Fruit fly (Drosophila melanogaster) whole organism, pupa: ENCODE data around the gene PsGEF.

Experiments used
- CG10348 ChIP-seq: fragments of 200-800 bp; sonication (Bioruptor generic); IDR thresholded peaks from 2 replicates; pipeline ENCODE4 v1.3.6; 2022; ENCODE audit warnings: missing biosample characterization, missing genetic modification characterization
- CG12605 ChIP-seq: fragments of 200-800 bp; sonication (Bioruptor generic); IDR thresholded peaks from 2 replicates; pipeline ENCODE4 v1.3.6; 2022; ENCODE audit warnings: missing biosample characterization, missing genetic modification characterization
- CG13204 ChIP-seq: fragments of 200-800 bp; sonication (Bioruptor generic); optimal IDR thresholded peaks from 2 replicates; lab custom pipeline; 2018; ENCODE audit warnings: missing biosample characterization, mild to moderate bottlenecking, missing genetic modification characterization, moderate library complexity
- CG14655 ChIP-seq: fragments of 200-800 bp; sonication (Bioruptor generic); optimal IDR thresholded peaks from 3 replicates; lab custom pipeline; 2017; ENCODE audit warnings: mild to moderate bottlenecking, missing biosample characterization, missing genetic modification reagents, missing genetic modification characterization
- CG15710 ChIP-seq: fragments of 200-800 bp; sonication (Bioruptor generic); optimal IDR thresholded peaks from 2 replicates; lab custom pipeline; 2018; ENCODE audit warnings: missing biosample characterization, mild to moderate bottlenecking, missing genetic modification characterization, moderate library complexity
- CG17806 ChIP-seq: fragments of 200-800 bp; sonication (Bioruptor generic); optimal IDR thresholded peaks from 2 replicates; lab custom pipeline; 2018; ENCODE audit warnings: missing biosample characterization, mild to moderate bottlenecking, missing genetic modification characterization, moderate library complexity
- CG32121 ChIP-seq: fragments of 200-800 bp; sonication (Bioruptor generic); IDR thresholded peaks from 2 replicates; pipeline ENCODE4 v1.3.6; 2022; ENCODE audit warnings: missing biosample characterization, missing genetic modification characterization
- CG34367 ChIP-seq: fragments of 200-800 bp; sonication (Bioruptor generic); optimal IDR thresholded peaks from 2 replicates; lab custom pipeline; 2018; ENCODE audit warnings: missing biosample characterization, mild to moderate bottlenecking, missing genetic modification characterization
- CG4496 ChIP-seq: fragments of 200-800 bp; sonication (Bioruptor generic); IDR thresholded peaks from 3 replicates; pipeline ENCODE4 v1.3.6; 2022; ENCODE audit warnings: missing biosample characterization, missing genetic modification characterization
- CG8159 ChIP-seq: fragments of 200-800 bp; sonication (Bioruptor generic); optimal IDR thresholded peaks from 3 replicates; lab custom pipeline; 2018; ENCODE audit warnings: missing biosample characterization, mild to moderate bottlenecking, missing genetic modification characterization, moderate library complexity
- CG8301 ChIP-seq: fragments of 200-800 bp; sonication (Bioruptor generic); optimal IDR thresholded peaks from 2 replicates; lab custom pipeline; 2018; ENCODE audit warnings: missing biosample characterization, mild to moderate bottlenecking, missing genetic modification characterization
- CG9948 ChIP-seq: fragments of 200-800 bp; sonication (Bioruptor generic); optimal IDR thresholded peaks from 2 replicates; lab custom pipeline; 2018; ENCODE audit warnings: missing biosample characterization, mild to moderate bottlenecking, missing genetic modification characterization, moderate library complexity
- D1 ChIP-seq: fragments of 200-800 bp; sonication (Bioruptor generic); optimal IDR thresholded peaks from 2 replicates; lab custom pipeline; 2018; ENCODE audit warnings: missing biosample characterization, mild to moderate bottlenecking, missing genetic modification characterization, moderate library complexity
- EcR ChIP-seq: fragments of 200-800 bp; sonication (Bioruptor generic); optimal IDR thresholded peaks from 3 replicates; lab custom pipeline; 2019; ENCODE audit warnings: missing biosample characterization, missing genetic modification characterization, mild to moderate bottlenecking, moderate library complexity, missing genetic modification reagents
- Ets98B ChIP-seq: fragments of 200-800 bp; sonication (Bioruptor generic); IDR thresholded peaks from 2 replicates; pipeline ENCODE4 v1.3.6; 2022; ENCODE audit warnings: missing biosample characterization, missing genetic modification characterization
- Pif1A ChIP-seq: fragments of 200-800 bp; sonication (Bioruptor generic); optimal IDR thresholded peaks from 3 replicates; lab custom pipeline; 2016; ENCODE audit warnings: missing biosample characterization, missing genetic modification characterization
- Pif1B ChIP-seq: fragments of 200-800 bp; sonication (Bioruptor generic); optimal IDR thresholded peaks from 3 replicates; lab custom pipeline; 2016; ENCODE audit warnings: missing biosample characterization, missing genetic modification characterization
- Snoo ChIP-seq: fragments of 200-800 bp; sonication (Bioruptor generic); optimal IDR thresholded peaks from 3 replicates; lab custom pipeline; 2017; ENCODE audit warnings: missing biosample characterization, mild to moderate bottlenecking, missing genetic modification characterization, inconsistent platforms
- fd96Ca ChIP-seq: fragments of 200-800 bp; sonication (Bioruptor generic); IDR thresholded peaks from 3 replicates; pipeline ENCODE4 v1.3.6; 2022; ENCODE audit warnings: missing biosample characterization, missing genetic modification characterization
- gl ChIP-seq: fragments of 200-800 bp; sonication (Bioruptor generic); optimal IDR thresholded peaks from 2 replicates; lab custom pipeline; 2018; ENCODE audit warnings: missing biosample characterization, mild to moderate bottlenecking, missing genetic modification characterization
- rn ChIP-seq: fragments of 200-800 bp; sonication (Bioruptor generic); IDR thresholded peaks from 2 replicates; pipeline ENCODE4 v1.3.6; 2022; ENCODE audit warnings: missing biosample characterization, missing genetic modification characterization

Gene PsGEF

DNA sequence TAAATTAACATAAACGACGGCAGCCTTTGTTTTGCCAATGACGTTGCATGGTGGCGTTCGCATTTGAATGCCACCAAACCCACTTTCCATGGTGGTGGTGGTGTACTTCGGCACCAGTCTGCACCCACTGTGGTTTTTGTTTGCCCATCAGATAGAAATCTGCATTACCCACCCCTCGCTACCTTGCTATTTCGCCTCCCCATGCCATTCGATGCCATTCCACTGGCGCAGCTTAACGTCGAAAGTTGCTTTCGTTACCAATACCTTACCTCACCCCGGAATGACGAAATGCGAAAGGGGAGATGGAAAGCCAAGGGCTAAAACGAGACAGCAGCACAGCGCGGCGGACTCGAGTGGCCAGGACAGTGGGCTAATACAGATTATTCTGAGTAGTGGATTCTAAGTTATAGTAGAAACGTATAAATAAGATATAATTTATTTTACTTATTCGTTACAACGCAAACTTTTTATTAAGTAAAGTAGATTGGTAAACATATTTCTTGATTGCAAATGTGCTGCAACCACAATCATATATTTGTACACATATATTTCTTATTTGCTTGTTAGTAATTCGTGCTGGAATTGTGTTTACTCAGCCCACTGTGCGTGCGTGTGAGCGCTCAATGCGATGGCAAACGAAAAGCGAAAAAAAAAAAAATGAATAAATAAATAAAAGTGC, 8.9 kb upstream of the PsGEF start:
- TF ChIP-seq CG13204 (GFP tag; lab: Kevin White, UChicago) (peak; percentile 28), CG4496 (GFP tag; lab: Robert Waterston, UW) (no peak), CG8301 (peak; percentile 25), Pif1A (GFP tag; lab: Kevin White, UChicago) (peak; percentile 31), CG14655 (peak; percentile 52), Snoo (tag; lab: Kevin White, UChicago) (no peak), CG34367 (peak; percentile 33), EcR (GFP tag; lab: Kevin White, UChicago) (no peak), CG9948 (peak; percentile 40), D1 (tag; lab: Kevin White, UChicago) (no peak), CG10348 (GFP tag; lab: Robert Waterston, UW) (no peak), rn (GFP tag; lab: Robert Waterston, UW) (no peak), CG17806 (tag; lab: Kevin White, UChicago) (peak; percentile 33), CG32121 (GFP tag; lab: Robert Waterston, UW) (no peak), Pif1B (GFP tag; lab: Kevin White, UChicago) (peak; percentile 39), gl (no peak), CG12605 (GFP tag; lab: Robert Waterston, UW) (no peak), Ets98B (GFP tag; lab: Robert Waterston, UW) (no peak), CG15710 (tag; lab: Kevin White, UChicago) (peak; percentile 48), CG8159 (tag; lab: Kevin White, UChicago) (peak; percentile 52), fd96Ca (GFP tag; lab: Robert Waterston, UW) (no peak)

DNA sequence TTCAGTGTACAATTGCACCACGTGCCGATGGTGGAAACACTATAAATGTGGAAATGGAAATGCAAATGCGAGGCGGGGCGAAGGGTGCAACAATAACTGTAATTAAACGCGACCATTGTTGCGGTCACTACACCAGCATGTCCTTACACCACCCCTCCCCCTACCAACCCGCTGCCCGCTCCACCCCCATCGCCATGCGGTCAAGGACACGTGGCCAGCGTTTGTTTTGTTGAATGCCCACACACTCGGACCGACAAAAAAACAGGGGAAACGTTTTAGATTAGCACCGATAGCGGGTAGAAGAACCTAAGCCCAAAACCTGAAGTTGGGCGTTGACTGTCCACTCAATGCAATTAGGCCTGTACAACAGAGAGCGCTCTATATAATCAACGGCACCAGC, 7.1 kb upstream of the PsGEF start:
- TF ChIP-seq CG14655: no peak
- no peak for TF ChIP-seq CG32121 (GFP tag; lab: Robert Waterston, UW)
- TF ChIP-seq CG8159 (tag; lab: Kevin White, UChicago): no peak
- TF ChIP-seq CG8301: no peak
- no peak for TF ChIP-seq gl

DNA sequence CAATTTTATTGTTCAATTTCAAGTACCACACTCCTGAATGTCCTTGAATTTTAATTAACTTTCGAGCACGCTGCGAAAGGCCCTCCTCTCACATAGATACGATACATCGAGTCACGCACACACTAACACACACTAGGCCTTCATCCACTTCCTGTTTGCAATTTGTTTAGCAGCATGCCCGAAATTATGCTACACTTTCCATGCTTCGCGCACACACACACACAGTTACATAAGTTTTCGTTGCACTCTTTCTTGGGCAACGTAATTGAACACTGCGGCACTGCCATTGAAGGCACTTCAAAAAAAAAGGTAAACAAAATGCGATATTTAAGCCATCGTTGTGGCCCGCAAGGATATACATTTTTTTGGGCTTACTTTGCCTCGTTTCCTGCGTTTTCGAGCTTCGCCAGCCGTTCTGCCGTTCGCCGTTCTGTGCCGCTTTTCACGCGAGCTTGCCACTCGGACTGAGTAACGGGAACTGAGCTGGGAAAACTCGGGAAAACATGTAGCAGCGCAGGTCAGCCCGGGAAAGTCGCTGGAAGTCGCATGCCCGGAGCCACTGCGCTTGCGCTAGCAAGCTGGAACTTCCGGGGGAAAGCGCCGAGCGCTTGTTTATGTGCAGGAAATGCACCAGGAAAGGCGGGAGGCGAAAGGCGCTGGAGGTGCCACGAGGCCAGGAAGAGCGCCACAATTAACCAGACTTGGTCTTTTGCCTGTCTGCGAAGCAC, 4.2 kb downstream of the PsGEF start:
- TF ChIP-seq Pif1A (GFP tag; lab: Kevin White, UChicago) (no peak), CG9948 (no peak), gl (peak; percentile 5), CG4496 (GFP tag; lab: Robert Waterston, UW) (peak; percentile 71; the same call in 1 of the 3 replicates), CG13204 (GFP tag; lab: Kevin White, UChicago) (no peak), rn (GFP tag; lab: Robert Waterston, UW) (no peak), fd96Ca (GFP tag; lab: Robert Waterston, UW) (0 out of 3 replicates have a peak, but pooled peaks have one; percentile 10), EcR (GFP tag; lab: Kevin White, UChicago) (no peak), CG34367 (peak; percentile 42), CG12605 (GFP tag; lab: Robert Waterston, UW) (peak; percentile 35; the same call in 1 of the 2 replicates)

DNA sequence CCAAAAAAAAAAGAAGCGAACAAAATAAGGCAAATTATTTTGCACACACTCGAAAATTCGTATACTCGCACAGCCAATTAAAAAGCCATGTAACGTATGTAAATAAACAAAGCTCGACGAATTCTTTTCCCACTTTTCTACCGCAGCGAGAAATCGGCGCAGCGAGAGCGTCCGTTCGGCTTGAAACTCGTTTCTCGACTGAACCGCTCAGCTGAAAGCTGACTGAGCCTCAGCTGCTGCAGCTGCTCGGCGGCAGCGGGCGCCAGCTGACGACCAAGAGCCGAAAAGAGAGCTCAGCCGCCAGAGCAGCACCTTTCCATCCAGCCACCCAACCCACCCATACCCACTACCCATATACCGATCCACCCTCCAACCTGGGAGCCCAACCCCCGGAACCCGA, 21.3 kb downstream of the PsGEF start, which contains the start of gene CG2841:
Gene CG2841 (minus strand): TSS at position 186 of the 400 bp plus-strand sequence.
- TF ChIP-seq CG13204 (GFP tag; lab: Kevin White, UChicago) (peak; percentile 50), Snoo (tag; lab: Kevin White, UChicago) (no peak), CG32121 (GFP tag; lab: Robert Waterston, UW) (0 out of 2 replicates have a peak, but pooled peaks have one; percentile 6), CG34367 (no peak), CG4496 (GFP tag; lab: Robert Waterston, UW) (peak; percentile 68)

DNA sequence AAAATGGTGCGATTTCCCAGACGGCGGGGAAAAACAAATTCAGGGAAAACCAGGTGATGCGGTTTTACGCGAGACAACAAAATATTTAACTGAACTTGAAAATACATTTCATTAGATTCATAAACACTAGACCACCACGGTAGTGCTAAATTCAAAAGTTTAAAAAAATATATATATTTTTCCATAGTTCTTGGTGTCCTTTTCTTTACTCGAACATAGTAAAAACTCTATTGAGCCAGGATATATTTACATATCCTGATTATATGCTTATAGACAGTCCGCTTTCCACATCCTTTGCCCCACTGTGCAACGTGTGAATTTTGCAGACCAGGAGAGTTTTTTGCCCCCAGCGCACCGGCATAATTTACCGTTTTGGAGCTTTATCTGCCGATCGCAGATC, 22.1 kb downstream of the PsGEF start:
- TF ChIP-seq Ets98B (GFP tag; lab: Robert Waterston, UW): peak; percentile 64
- peak; percentile 82 for TF ChIP-seq CG4496 (GFP tag; lab: Robert Waterston, UW)
- TF ChIP-seq CG14655: peak; percentile 81
- no peak for TF ChIP-seq gl
- peak; percentile 45 for TF ChIP-seq CG9948
- TF ChIP-seq CG34367: no peak
- TF ChIP-seq CG15710 (tag; lab: Kevin White, UChicago): peak; percentile 48
- no peak for TF ChIP-seq EcR (GFP tag; lab: Kevin White, UChicago)
- TF ChIP-seq CG10348 (GFP tag; lab: Robert Waterston, UW): no peak
- TF ChIP-seq CG32121 (GFP tag; lab: Robert Waterston, UW): peak; percentile 50
- TF ChIP-seq CG8159 (tag; lab: Kevin White, UChicago): peak; percentile 44
- TF ChIP-seq fd96Ca (GFP tag; lab: Robert Waterston, UW): peak; percentile 46; the same call in 2 of the 3 replicates
- TF ChIP-seq rn (GFP tag; lab: Robert Waterston, UW): no peak
- peak; percentile 65 for TF ChIP-seq CG8301
- TF ChIP-seq D1 (tag; lab: Kevin White, UChicago): no peak
- 0 out of 2 replicates have a peak, but pooled peaks have one; percentile 10 for TF ChIP-seq CG12605 (GFP tag; lab: Robert Waterston, UW)
- peak; percentile 58 for TF ChIP-seq Snoo (tag; lab: Kevin White, UChicago)
- peak; percentile 60 for TF ChIP-seq Pif1B (GFP tag; lab: Kevin White, UChicago)
- TF ChIP-seq Pif1A (GFP tag; lab: Kevin White, UChicago): peak; percentile 71
- no peak for TF ChIP-seq CG13204 (GFP tag; lab: Kevin White, UChicago)
- peak; percentile 24 for TF ChIP-seq CG17806 (tag; lab: Kevin White, UChicago)
